Fruit fly (Drosophila melanogaster): ENCODE results near the gene Bin1.

DNA sequence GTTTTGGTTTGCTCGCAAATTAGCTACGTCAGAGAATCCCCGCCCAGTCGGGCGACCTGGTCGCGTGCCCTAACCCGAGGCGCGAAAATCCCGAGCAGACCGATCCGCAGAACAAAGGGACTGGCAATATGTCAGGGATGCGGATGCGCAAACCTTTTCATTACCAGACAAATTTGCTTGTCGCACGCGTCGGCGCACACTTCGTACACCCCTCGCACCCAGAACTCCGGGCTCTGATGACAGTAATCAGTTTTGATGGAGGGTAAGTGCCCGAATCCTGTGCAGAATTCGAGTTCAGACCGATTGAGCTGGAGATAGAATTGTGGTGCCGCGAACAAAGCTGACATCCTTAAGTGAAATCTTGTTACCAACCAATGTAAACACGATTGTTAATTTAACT lies 37.0 kb downstream of the Bin1 start:
- TF ChIP-seq insv (optimal IDR thresholded peaks at IDR 0.05) (no peak), Sin3A (optimal IDR thresholded peaks at IDR 0.05) (no peak), Myc (optimal IDR thresholded peaks at IDR 0.05) (no peak), psq (optimal IDR thresholded peaks at IDR 0.05) (no peak), h (optimal IDR thresholded peaks at IDR 0.05) (no peak), ttk (optimal IDR thresholded peaks at IDR 0.05) (no peak)

All from Kc167 (cell line).